Worm (Caenorhabditis elegans) whole organism, mixed stage, embryonic: ENCODE data around the gene piki-1.

Source experiments
- elt-1 ChIP-seq: sonication (generic microtip); optimal IDR thresholded peaks from 2 replicates; lab custom pipeline; 2017; ENCODE audit warnings: missing genetic modification characterization, mild to moderate bottlenecking, missing compliant biosample characterization, antibody characterized with exemption, moderate library complexity, borderline replicate concordance; ENCODE audit not compliant: insufficient read depth
- flh-1 ChIP-seq: fragments of 200-800 bp; sonication (Bioruptor generic); optimal IDR thresholded peaks from 2 replicates; lab custom pipeline; 2018; ENCODE audit warnings: mild to moderate bottlenecking, missing genetic modification characterization, moderate library complexity, missing compliant biosample characterization
- mab-5 ChIP-seq: fragments of 150-350 bp; optimal IDR thresholded peaks from 2 replicates; lab custom pipeline; 2014; ENCODE audit warnings: missing biosample characterization, missing genetic modification characterization
- mep-1 ChIP-seq: fragments of 150-350 bp; optimal IDR thresholded peaks from 2 replicates; lab custom pipeline; 2017; ENCODE audit warnings: missing biosample characterization, missing genetic modification reagents, missing genetic modification characterization, inconsistent platforms
- nhr-12 ChIP-seq: fragments of 150-350 bp; optimal IDR thresholded peaks from 2 replicates; lab custom pipeline; 2014; ENCODE audit warnings: missing biosample characterization, missing genetic modification characterization
- nhr-237 ChIP-seq: fragments of 150-350 bp; optimal IDR thresholded peaks from 2 replicates; lab custom pipeline; 2014; ENCODE audit warnings: missing biosample characterization, missing genetic modification characterization
- nhr-76 ChIP-seq: sonication (generic microtip); optimal IDR thresholded peaks from 2 replicates; lab custom pipeline; 2017; ENCODE audit warnings: missing biosample characterization, missing genetic modification characterization
- snpc-4 ChIP-seq: fragments of 150-350 bp; optimal IDR thresholded peaks from 2 replicates; lab custom pipeline; 2014; ENCODE audit warnings: missing biosample characterization, missing genetic modification characterization
- sptf-1 ChIP-seq: sonication (generic microtip); optimal IDR thresholded peaks from 2 replicates; lab custom pipeline; 2017; ENCODE audit warnings: mild to moderate bottlenecking, missing genetic modification characterization, moderate library complexity, missing compliant biosample characterization
- unc-39 ChIP-seq: fragments of 150-350 bp; optimal IDR thresholded peaks from 2 replicates; lab custom pipeline; 2014; ENCODE audit warnings: missing biosample characterization, missing genetic modification characterization
- unc-62 ChIP-seq: fragments of 150-350 bp; optimal IDR thresholded peaks from 2 replicates; lab custom pipeline; 2014; ENCODE audit warnings: missing biosample characterization, missing genetic modification reagents, missing genetic modification characterization

DNA sequence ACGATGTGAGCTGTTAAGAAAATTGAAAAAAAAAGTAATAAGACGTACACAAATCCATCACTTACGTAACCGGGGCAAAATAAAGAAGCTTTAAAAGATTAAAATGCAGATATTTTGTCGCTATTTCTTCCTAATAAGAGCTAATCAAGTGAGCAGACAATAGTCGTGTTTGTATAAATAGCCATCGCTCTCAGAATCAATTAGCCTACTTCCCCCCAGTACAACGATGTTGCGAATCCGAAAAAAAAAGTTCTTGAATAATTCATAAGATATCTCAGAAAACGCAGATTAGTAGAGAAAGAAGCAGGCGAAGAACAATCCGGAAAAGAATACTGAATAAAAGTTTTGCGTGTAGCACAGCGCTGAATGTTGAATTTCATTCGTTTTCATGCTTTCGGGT is 30.9 kb downstream of the piki-1 start:
- TF ChIP-seq mep-1 (tag; lab: Kevin White, UChicago) (no peak), nhr-237 (tag; lab: Kevin White, UChicago) (no peak), sptf-1 (tag; lab: Kevin White, UChicago) (no peak), snpc-4 (tag; lab: Kevin White, UChicago) (no peak), flh-1 (no peak), nhr-12 (tag; lab: Kevin White, UChicago) (no peak), mab-5 (no peak), elt-1 (tag; lab: Kevin White, UChicago) (no peak), nhr-76 (no peak), unc-39 (tag; lab: Kevin White, UChicago) (no peak), unc-62 (GFP tag; lab: Kevin White, UChicago) (no peak)
